Worm (Caenorhabditis elegans) whole organism, L3 larva: ENCODE data around the gene K04C2.8.
A peak's percentile ranks its signal among the peaks of the same experiment; 100 is the strongest.

Source experiments
- elt-1 ChIP-seq: fragments of 150-350 bp; optimal IDR thresholded peaks from 2 replicates; lab custom pipeline; 2014; ENCODE audit warnings: missing biosample characterization, missing genetic modification characterization
- elt-3 ChIP-seq, 3 experiments: fragments of 150-350 bp in 1 of 3; sonication (generic microtip) in 2 of 3; optimal IDR thresholded peaks; 2 replicates in 2 of 3; 4 replicates in 1 of 3; lab custom pipeline; 2014 to 2017; ENCODE audit warnings: missing biosample characterization in 3 of 3, missing genetic modification characterization in 3 of 3
- lin-39 ChIP-seq: fragments of 150-350 bp; optimal IDR thresholded peaks from 2 replicates; lab custom pipeline; 2018; ENCODE audit warnings: missing biosample characterization, missing genetic modification reagents, missing genetic modification characterization
- nhr-12 ChIP-seq: fragments of 150-350 bp; optimal IDR thresholded peaks from 2 replicates; lab custom pipeline; 2014; ENCODE audit warnings: missing biosample characterization, missing genetic modification characterization
- nhr-237 ChIP-seq: fragments of 150-350 bp; optimal IDR thresholded peaks from 2 replicates; lab custom pipeline; 2014; ENCODE audit warnings: missing biosample characterization, missing genetic modification characterization
- nhr-28 ChIP-seq: fragments of 150-350 bp; optimal IDR thresholded peaks from 2 replicates; lab custom pipeline; 2014; ENCODE audit warnings: missing biosample characterization, missing genetic modification characterization
- nhr-77 ChIP-seq: fragments of 150-350 bp; optimal IDR thresholded peaks from 2 replicates; lab custom pipeline; 2014; ENCODE audit warnings: missing biosample characterization, missing genetic modification characterization
- pqm-1 ChIP-seq: fragments of 150-350 bp; optimal IDR thresholded peaks from 2 replicates; lab custom pipeline; 2017; ENCODE audit warnings: missing biosample characterization, missing genetic modification characterization, inconsistent platforms
- skn-1 ChIP-seq: fragments of 150-350 bp; optimal IDR thresholded peaks from 2 replicates; lab custom pipeline; 2014; ENCODE audit warnings: missing biosample characterization, missing genetic modification characterization
- ztf-11 ChIP-seq: fragments of 150-350 bp; optimal IDR thresholded peaks from 2 replicates; lab custom pipeline; 2014; ENCODE audit warnings: missing biosample characterization, missing genetic modification characterization

- TF ChIP-seq skn-1 (tag; lab: Kevin White, UChicago), result peak; percentile 24
- TF ChIP-seq ztf-11 (tag; lab: Kevin White, UChicago), result no peak
- no peak for TF ChIP-seq nhr-28 (tag; lab: Kevin White, UChicago)
- peak; percentile 41 for TF ChIP-seq pqm-1 (tag; lab: Kevin White, UChicago)
- TF ChIP-seq nhr-237 (tag; lab: Kevin White, UChicago), result no peak
- TF ChIP-seq nhr-77, result no peak
- no peak for TF ChIP-seq nhr-12 (tag; lab: Kevin White, UChicago)
- TF ChIP-seq lin-39, result no peak
- no peak for TF ChIP-seq elt-1 (tag; lab: Kevin White, UChicago)
- TF ChIP-seq elt-3 (tag; optimal IDR thresholded peaks at IDR 0.05; lab: Kevin White, UChicago), result no peak
These were observed 21.4 kb upstream of the K04C2.8 start, which contains the start of gene dhhc-5 for ce11 chrIII:6848654-6849204.
